Worm (Caenorhabditis elegans): ENCODE data around the gene C27A7.8.

DNA sequence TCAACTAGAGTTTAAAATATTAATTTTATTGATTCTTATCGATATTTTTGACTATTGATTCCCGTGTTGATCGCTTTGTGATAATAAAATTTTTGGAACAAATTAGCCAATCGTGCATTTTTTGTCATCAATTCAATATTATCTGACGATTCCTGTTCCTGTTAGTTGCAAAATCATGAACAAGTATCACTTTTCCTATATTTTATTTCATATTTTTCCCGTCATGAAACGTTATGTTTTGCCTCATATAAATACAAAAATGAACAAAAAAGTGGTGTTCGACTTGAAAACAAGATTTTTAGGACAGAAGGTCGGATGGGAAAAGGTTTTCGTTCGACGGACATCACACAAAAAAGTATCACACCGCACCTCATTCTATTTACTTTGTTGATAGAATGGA is 31.7 kb upstream of the C27A7.8 start, which contains the start of gene C13C4.6:
- TF ChIP-seq flt-1 (GFP tag; IDR thresholded peaks at IDR 0.05) = no peak
- TF ChIP-seq cog-1 (tag; optimal IDR thresholded peaks at IDR 0.05) = no peak
- no peak for TF ChIP-seq ztf-29 (GFP tag; IDR thresholded peaks at IDR 0.05)
- TF ChIP-seq T22C8.4 (GFP tag; IDR thresholded peaks at IDR 0.05) = no peak
- TF ChIP-seq ref-1 (GFP tag; conservative IDR thresholded peaks at IDR 0.05) = no peak
- no peak for TF ChIP-seq tab-1 (GFP tag; IDR thresholded peaks at IDR 0.05)
- TF ChIP-seq med-1 (GFP tag; optimal IDR thresholded peaks at IDR 0.05; ENCODE audit: insufficient read depth) = no peak

Measured in whole organism, midembryonic.